Fruit fly (Drosophila melanogaster): Measurements from ENCODE around the gene Wdr81.

DNA sequence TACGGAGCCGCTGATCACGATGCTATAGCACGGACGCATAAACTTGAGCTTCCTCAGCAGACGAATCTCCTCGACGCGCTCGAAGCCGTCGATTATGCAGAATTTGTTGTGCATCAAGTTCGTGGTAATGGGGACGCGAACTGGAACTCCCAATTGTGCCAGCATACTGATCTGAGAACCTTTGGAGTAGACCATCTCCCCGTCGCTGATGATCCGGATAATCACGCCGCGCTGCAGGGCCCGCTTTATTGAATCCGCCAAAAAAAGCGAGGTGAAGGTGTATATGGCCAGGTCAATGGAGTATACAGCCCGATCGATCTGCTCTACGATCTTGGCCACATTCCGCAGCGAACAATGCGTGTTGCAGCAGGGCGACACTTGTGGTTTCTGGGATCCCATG lies 31.6 kb downstream of the Wdr81 start:
- TF ChIP-seq Atf-2 (GFP tag; optimal IDR thresholded peaks at IDR 0.05) (no peak), CTCF (GFP tag; optimal IDR thresholded peaks at IDR 0.05) (no peak), CG11456 (GFP tag; IDR thresholded peaks at IDR 0.05) (no peak), psq (GFP tag; optimal IDR thresholded peaks at IDR 0.05) (no peak), sima (GFP tag; optimal IDR thresholded peaks at IDR 0.05) (no peak), Drgx (GFP tag; IDR thresholded peaks at IDR 0.05) (no peak), CG1603 (tag; optimal IDR thresholded peaks at IDR 0.05) (no peak), CG15601 (tag; optimal IDR thresholded peaks at IDR 0.05) (no peak), gfzf (GFP tag; optimal IDR thresholded peaks at IDR 0.05) (no peak), CG12769 (tag; optimal IDR thresholded peaks at IDR 0.05) (no peak), dysf (GFP tag; IDR thresholded peaks at IDR 0.05) (no peak), ac (GFP tag; optimal IDR thresholded peaks at IDR 0.05) (no peak)
